Worm (Caenorhabditis elegans): ENCODE measurements around the gene Y60A3A.24.

DNA sequence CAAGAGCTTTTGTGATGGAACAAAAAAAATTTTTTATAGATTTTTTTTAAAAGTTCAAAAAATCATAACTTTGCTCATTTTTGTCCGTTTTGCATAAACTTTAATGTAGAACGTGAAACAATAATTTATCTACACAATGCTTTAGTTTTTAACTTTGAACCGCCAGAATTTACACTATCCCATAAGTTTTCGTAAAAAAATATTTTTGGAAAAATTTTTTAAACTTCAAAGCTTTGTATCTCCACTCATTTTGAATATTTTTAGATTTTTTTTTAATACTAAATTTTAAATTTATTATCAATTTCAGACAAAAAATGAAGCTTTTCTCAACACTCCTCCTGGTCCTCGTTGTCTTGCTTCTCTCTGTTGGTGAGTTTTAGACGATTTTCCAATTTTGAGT is 30.0 kb upstream of the Y60A3A.24 start, which contains the start of gene Y60A3A.21:
- TF ChIP-seq jun-1 (tag; optimal IDR thresholded peaks at IDR 0.05) (no peak), nhr-28 (tag; optimal IDR thresholded peaks at IDR 0.05) (no peak), zip-4 (GFP tag; optimal IDR thresholded peaks at IDR 0.05) (no peak), ceh-82 (tag; optimal IDR thresholded peaks at IDR 0.05) (no peak), nhr-71 (tag; optimal IDR thresholded peaks at IDR 0.05) (no peak), aha-1 (tag; optimal IDR thresholded peaks at IDR 0.05) (no peak), blmp-1 (tag; optimal IDR thresholded peaks at IDR 0.05) (no peak), nhr-237 (tag; optimal IDR thresholded peaks at IDR 0.05) (no peak), F16B12.6 (tag; optimal IDR thresholded peaks at IDR 0.05) (no peak)
